Fruit fly (Drosophila melanogaster) whole organism, embryonic: Measurements from ENCODE around the gene GlyRS.
A peak's percentile ranks its signal among the peaks of the same experiment; 100 is the strongest.

Experiments used
- CG10431 ChIP-seq: fragments of 200-800 bp; sonication (Bioruptor generic); optimal IDR thresholded peaks from 3 replicates; lab custom pipeline; 2018; ENCODE audit warnings: missing biosample characterization, mild to moderate bottlenecking, missing genetic modification characterization
- CG12236 ChIP-seq: fragments of 200-800 bp; sonication (Bioruptor generic); optimal IDR thresholded peaks from 2 replicates; lab custom pipeline; 2016; ENCODE audit warnings: missing biosample characterization, missing genetic modification characterization
- CG12659 ChIP-seq: fragments of 200-800 bp; sonication (Bioruptor generic); optimal IDR thresholded peaks from 3 replicates; lab custom pipeline; 2017; ENCODE audit warnings: mild to moderate bottlenecking, missing biosample characterization, missing genetic modification reagents, missing genetic modification characterization
- CG13123 ChIP-seq: fragments of 200-800 bp; sonication (Bioruptor generic); optimal IDR thresholded peaks from 2 replicates; lab custom pipeline; 2016; ENCODE audit warnings: missing biosample characterization, missing genetic modification characterization
- CG13424 ChIP-seq: fragments of 200-800 bp; sonication (Bioruptor generic); optimal IDR thresholded peaks from 2 replicates; lab custom pipeline; 2019; ENCODE audit warnings: missing biosample characterization, mild to moderate bottlenecking, missing genetic modification characterization, moderate library complexity
- CG14860 ChIP-seq: fragments of 200-800 bp; sonication (Bioruptor generic); IDR thresholded peaks from 3 replicates; pipeline ENCODE4 v1.3.6; 2022; ENCODE audit warnings: missing biosample characterization, missing genetic modification characterization; ENCODE audit not compliant: partially characterized antibody
- CG15269 ChIP-seq: fragments of 200-800 bp; sonication (Bioruptor generic); optimal IDR thresholded peaks from 2 replicates; lab custom pipeline; 2018; ENCODE audit warnings: missing biosample characterization, mild to moderate bottlenecking, missing genetic modification characterization, moderate library complexity
- CG17568 ChIP-seq: fragments of 200-800 bp; sonication (Bioruptor generic); optimal IDR thresholded peaks from 2 replicates; lab custom pipeline; 2018; ENCODE audit warnings: missing biosample characterization, mild to moderate bottlenecking, missing genetic modification characterization, moderate library complexity
- CG17912 ChIP-seq: fragments of 200-800 bp; sonication (Bioruptor generic); optimal IDR thresholded peaks from 2 replicates; lab custom pipeline; 2018; ENCODE audit warnings: missing biosample characterization, mild to moderate bottlenecking, missing genetic modification characterization
- CG18599 ChIP-seq: fragments of 200-800 bp; sonication (Bioruptor generic); optimal IDR thresholded peaks from 3 replicates; lab custom pipeline; 2017; ENCODE audit warnings: missing biosample characterization, missing genetic modification characterization, mild to moderate bottlenecking, moderate library complexity, missing genetic modification reagents
- CG32767 ChIP-seq: fragments of 200-800 bp; sonication (Bioruptor generic); IDR thresholded peaks from 2 replicates; pipeline ENCODE4 v1.3.6; 2022; ENCODE audit warnings: missing biosample characterization, missing genetic modification characterization
- CG4404 ChIP-seq: fragments of 200-800 bp; sonication (Bioruptor generic); IDR thresholded peaks from 2 replicates; pipeline ENCODE4 v1.3.6; 2022; ENCODE audit warnings: missing biosample characterization, missing genetic modification characterization
- CG4424 ChIP-seq: fragments of 200-800 bp; sonication (Bioruptor generic); optimal IDR thresholded peaks from 3 replicates; lab custom pipeline; 2016; ENCODE audit warnings: missing biosample characterization, missing genetic modification characterization
- CG4617 ChIP-seq: fragments of 200-800 bp; sonication (Bioruptor generic); optimal IDR thresholded peaks from 3 replicates; lab custom pipeline; 2016; ENCODE audit warnings: missing biosample characterization, missing genetic modification characterization, borderline replicate concordance
- CG4707 ChIP-seq: fragments of 200-800 bp; sonication (Bioruptor generic); optimal IDR thresholded peaks from 2 replicates; lab custom pipeline; 2018; ENCODE audit warnings: missing biosample characterization, mild to moderate bottlenecking, missing genetic modification characterization, moderate library complexity
- CG8944 ChIP-seq: fragments of 200-800 bp; sonication (Bioruptor generic); optimal IDR thresholded peaks from 3 replicates; lab custom pipeline; 2016; ENCODE audit warnings: missing biosample characterization, missing genetic modification characterization
- CG9609 ChIP-seq: fragments of 200-800 bp; sonication (Bioruptor generic); optimal IDR thresholded peaks from 3 replicates; lab custom pipeline; 2016; ENCODE audit warnings: missing biosample characterization, missing genetic modification characterization
- Camta ChIP-seq: fragments of 200-800 bp; sonication (Bioruptor generic); optimal IDR thresholded peaks from 2 replicates; lab custom pipeline; 2016; ENCODE audit warnings: missing biosample characterization, missing genetic modification characterization
- Chrac-16 ChIP-seq: fragments of 200-800 bp; sonication (Bioruptor generic); optimal IDR thresholded peaks from 3 replicates; lab custom pipeline; 2016; ENCODE audit warnings: missing biosample characterization, missing genetic modification characterization
- CrebB ChIP-seq: fragments of 200-800 bp; sonication (Bioruptor generic); optimal IDR thresholded peaks from 3 replicates; lab custom pipeline; 2018; ENCODE audit warnings: missing biosample characterization, mild to moderate bottlenecking, missing genetic modification characterization
- D19A ChIP-seq: fragments of 200-800 bp; optimal IDR thresholded peaks from 3 replicates; lab custom pipeline; 2019; ENCODE audit warnings: missing biosample characterization, mild to moderate bottlenecking, missing genetic modification characterization, moderate library complexity
- Doc3 ChIP-seq: fragments of 200-800 bp; sonication (Bioruptor generic); IDR thresholded peaks from 3 replicates; pipeline ENCODE4 v1.3.6; 2022; ENCODE audit warnings: missing biosample characterization, missing genetic modification characterization; ENCODE audit not compliant: partially characterized antibody
- E2f1 ChIP-seq: fragments of 200-800 bp; sonication (Bioruptor generic); IDR thresholded peaks from 2 replicates; pipeline ENCODE4 v1.3.6; 2022; ENCODE audit warnings: missing biosample characterization, missing genetic modification characterization
- E2f2 ChIP-seq: fragments of 200-800 bp; sonication (Bioruptor generic); IDR thresholded peaks from 2 replicates; pipeline ENCODE4 v1.3.6; 2022; ENCODE audit warnings: missing biosample characterization, missing genetic modification characterization
- Hr51 ChIP-seq, 2 experiments: fragments of 200-800 bp; sonication (Bioruptor generic); optimal IDR thresholded peaks; 2 replicates in 1 of 2; 3 replicates in 1 of 2; lab custom pipeline; 2016 to 2018; ENCODE audit warnings: missing biosample characterization in 2 of 2, missing genetic modification characterization in 2 of 2, mild to moderate bottlenecking in 1 of 2, moderate library complexity in 1 of 2
- Max ChIP-seq: fragments of 200-800 bp; sonication (Bioruptor generic); optimal IDR thresholded peaks from 2 replicates; lab custom pipeline; 2016; ENCODE audit warnings: missing biosample characterization, mild to moderate bottlenecking, missing genetic modification characterization
- Nf-YA ChIP-seq: fragments of 200-800 bp; sonication (Bioruptor generic); IDR thresholded peaks from 2 replicates; pipeline ENCODE4 v1.3.6; 2022; ENCODE audit warnings: missing biosample characterization, missing genetic modification characterization
- Pdp1 ChIP-seq, 2 experiments: fragments of 200-800 bp; sonication (Bioruptor generic); optimal IDR thresholded peaks; 3 replicates each; lab custom pipeline; 2016; ENCODE audit warnings: missing biosample characterization in 2 of 2, missing genetic modification characterization in 2 of 2, mild to moderate bottlenecking in 1 of 2, moderate library complexity in 1 of 2
- Six4 ChIP-seq: fragments of 200-800 bp; sonication (Bioruptor generic); optimal IDR thresholded peaks from 2 replicates; lab custom pipeline; 2016; ENCODE audit warnings: missing biosample characterization, missing genetic modification characterization
- TFAM ChIP-seq: fragments of 200-800 bp; sonication (Bioruptor generic); optimal IDR thresholded peaks from 2 replicates; lab custom pipeline; 2017; ENCODE audit warnings: missing biosample characterization, missing genetic modification characterization, inconsistent platforms
- Xbp1 ChIP-seq: fragments of 200-800 bp; sonication (Bioruptor generic); optimal IDR thresholded peaks from 3 replicates; lab custom pipeline; 2016; ENCODE audit warnings: missing biosample characterization, mild to moderate bottlenecking, missing genetic modification characterization
- ase ChIP-seq: fragments of 200-800 bp; sonication (Bioruptor generic); IDR thresholded peaks from 3 replicates; pipeline ENCODE4 v1.3.6; 2022; ENCODE audit warnings: missing biosample characterization, missing genetic modification characterization
- ato ChIP-seq: fragments of 200-800 bp; sonication (Bioruptor generic); IDR thresholded peaks from 2 replicates; pipeline ENCODE4 v1.3.6; 2022; ENCODE audit warnings: missing biosample characterization, missing genetic modification characterization; ENCODE audit not compliant: partially characterized antibody
- az2 ChIP-seq: fragments of 200-800 bp; sonication (Bioruptor generic); optimal IDR thresholded peaks from 3 replicates; lab custom pipeline; 2016; ENCODE audit warnings: missing biosample characterization, missing genetic modification characterization
- corto ChIP-seq: fragments of 200-800 bp; sonication (Bioruptor generic); optimal IDR thresholded peaks from 2 replicates; lab custom pipeline; 2016; ENCODE audit warnings: missing biosample characterization, mild to moderate bottlenecking, missing genetic modification characterization, moderate library complexity
- fd102C ChIP-seq: fragments of 200-800 bp; sonication (Bioruptor generic); optimal IDR thresholded peaks from 2 replicates; lab custom pipeline; 2018; ENCODE audit warnings: missing biosample characterization, mild to moderate bottlenecking, missing genetic modification characterization, moderate library complexity
- ftz-f1 ChIP-seq: fragments of 200-800 bp; sonication (Bioruptor generic); optimal IDR thresholded peaks from 2 replicates; lab custom pipeline; 2016; ENCODE audit warnings: missing biosample characterization, missing genetic modification characterization
- gem ChIP-seq: fragments of 200-800 bp; sonication (Bioruptor generic); optimal IDR thresholded peaks from 2 replicates; lab custom pipeline; 2019; ENCODE audit warnings: missing biosample characterization, mild to moderate bottlenecking, missing genetic modification characterization, moderate library complexity
- klu ChIP-seq: fragments of 200-800 bp; sonication (Bioruptor generic); IDR thresholded peaks from 2 replicates; pipeline ENCODE4 v1.3.6; 2022; ENCODE audit warnings: missing biosample characterization, missing genetic modification characterization
- lbe ChIP-seq: fragments of 200-800 bp; sonication (Bioruptor generic); optimal IDR thresholded peaks from 2 replicates; lab custom pipeline; 2016; ENCODE audit warnings: missing biosample characterization, mild to moderate bottlenecking, missing genetic modification characterization
- peb ChIP-seq: fragments of 200-800 bp; sonication (Bioruptor generic); IDR thresholded peaks from 2 replicates; pipeline ENCODE4 v1.3.6; 2022; ENCODE audit warnings: missing biosample characterization, missing genetic modification characterization
- pita ChIP-seq: fragments of 200-800 bp; sonication (Bioruptor generic); optimal IDR thresholded peaks from 2 replicates; lab custom pipeline; 2017; ENCODE audit warnings: missing biosample characterization, mild to moderate bottlenecking, missing genetic modification characterization
- schlank ChIP-seq: fragments of 200-800 bp; sonication (Bioruptor generic); optimal IDR thresholded peaks from 2 replicates; lab custom pipeline; 2018; ENCODE audit warnings: missing biosample characterization, mild to moderate bottlenecking, missing genetic modification characterization
- sob ChIP-seq: fragments of 200-800 bp; sonication (Bioruptor generic); IDR thresholded peaks from 2 replicates; pipeline ENCODE4 v1.3.6; 2022; ENCODE audit warnings: missing biosample characterization, missing genetic modification characterization
- sr ChIP-seq: fragments of 200-800 bp; sonication (Bioruptor generic); IDR thresholded peaks from 3 replicates; pipeline ENCODE4 v1.3.6; 2022; ENCODE audit warnings: missing biosample characterization, missing genetic modification characterization
- sug ChIP-seq: fragments of 200-800 bp; optimal IDR thresholded peaks from 2 replicates; lab custom pipeline; 2019; ENCODE audit warnings: missing biosample characterization, mild to moderate bottlenecking, missing genetic modification characterization, moderate library complexity
- tio ChIP-seq: fragments of 200-800 bp; sonication (Bioruptor generic); optimal IDR thresholded peaks from 2 replicates; lab custom pipeline; 2017; ENCODE audit warnings: missing biosample characterization, missing genetic modification characterization, inconsistent platforms
- tna ChIP-seq: fragments of 200-800 bp; sonication (Bioruptor generic); IDR thresholded peaks from 2 replicates; pipeline ENCODE4 v1.3.6; 2022; ENCODE audit warnings: missing biosample characterization, missing genetic modification characterization; ENCODE audit not compliant: partially characterized antibody
- wdn ChIP-seq: fragments of 200-800 bp; sonication (Bioruptor generic); IDR thresholded peaks from 2 replicates; pipeline ENCODE4 v1.3.6; 2022; ENCODE audit warnings: missing biosample characterization, missing genetic modification characterization
- wek ChIP-seq: fragments of 200-800 bp; sonication (Bioruptor generic); optimal IDR thresholded peaks from 3 replicates; lab custom pipeline; 2018; ENCODE audit warnings: missing biosample characterization, mild to moderate bottlenecking, missing genetic modification characterization, moderate library complexity

Gene GlyRS

dm6 chr3L:15089083-15089704 is 5.7 kb upstream of the GlyRS start (continued):
- TF ChIP-seq fd102C (GFP tag; lab: Kevin White, UChicago) (no peak), TFAM (GFP tag; lab: Kevin White, UChicago) (no peak), wek (GFP tag; lab: Kevin White, UChicago) (no peak), schlank (tag; lab: Kevin White, UChicago) (no peak), CG8944 (GFP tag; lab: Kevin White, UChicago) (no peak), CG13123 (GFP tag; lab: Kevin White, UChicago) (no peak), ase (GFP tag; lab: Robert Waterston, UW) (no peak), pita (GFP tag; lab: Kevin White, UChicago) (no peak), Doc3 (GFP tag; lab: Robert Waterston, UW) (no peak), corto (GFP tag; lab: Kevin White, UChicago) (no peak), CG10431 (GFP tag; lab: Kevin White, UChicago) (no peak), Hr51 (GFP tag; optimal IDR thresholded peaks at IDR 0.05; lab: Kevin White, UChicago) (peak in 1 of 2 experiments; percentile 65), CG18599 (no peak), E2f1 (GFP tag; lab: Robert Waterston, UW) (no peak), CG4424 (GFP tag; lab: Kevin White, UChicago) (no peak), klu (GFP tag; lab: Robert Waterston, UW) (no peak), Nf-YA (GFP tag; lab: Robert Waterston, UW) (no peak), sob (GFP tag; lab: Robert Waterston, UW) (no peak), peb (GFP tag; lab: Robert Waterston, UW) (no peak), CrebB (tag; lab: Kevin White, UChicago) (no peak), ato (GFP tag; lab: Robert Waterston, UW) (no peak), CG32767 (no peak), wdn (GFP tag; lab: Robert Waterston, UW) (no peak), CG14860 (GFP tag; lab: Robert Waterston, UW) (no peak), sug (tag; lab: Kevin White, UChicago) (peak; percentile 39), lbe (GFP tag; lab: Kevin White, UChicago) (no peak), CG12659 (GFP tag; lab: Kevin White, UChicago) (no peak), tna (no peak), CG12236 (GFP tag; lab: Kevin White, UChicago) (no peak), Pdp1 (GFP tag; optimal IDR thresholded peaks at IDR 0.05; lab: Kevin White, UChicago) (no peak), CG4617 (GFP tag; lab: Kevin White, UChicago) (no peak), CG4404 (GFP tag; lab: Robert Waterston, UW) (no peak), az2 (GFP tag; lab: Kevin White, UChicago) (no peak), Chrac-16 (no peak), D19A (tag; lab: Kevin White, UChicago) (peak; percentile 32), Six4 (GFP tag; lab: Kevin White, UChicago) (no peak), tio (GFP tag; lab: Kevin White, UChicago) (no peak), E2f2 (GFP tag; lab: Robert Waterston, UW) (no peak), Xbp1 (GFP tag; lab: Kevin White, UChicago) (no peak), CG9609 (GFP tag; lab: Kevin White, UChicago) (no peak), ftz-f1 (GFP tag; lab: Kevin White, UChicago) (no peak), CG15269 (tag; lab: Kevin White, UChicago) (peak; percentile 56), CG4707 (GFP tag; lab: Kevin White, UChicago) (no peak), CG13424 (tag; lab: Kevin White, UChicago) (peak; percentile 56), CG17568 (GFP tag; lab: Kevin White, UChicago) (no peak), Max (GFP tag; lab: Kevin White, UChicago) (no peak), sr (GFP tag; lab: Robert Waterston, UW) (no peak), gem (tag; lab: Kevin White, UChicago) (peak; percentile 62), Camta (GFP tag; lab: Kevin White, UChicago) (no peak), CG17912 (GFP tag; lab: Kevin White, UChicago) (no peak)
